Fruit fly (Drosophila melanogaster) whole organism, adult: Measurements from ENCODE around the gene CG12112.

Experiments
- CG11617 ChIP-seq: fragments of 200-800 bp; sonication (Bioruptor generic); optimal IDR thresholded peaks from 2 replicates; lab custom pipeline; 2017; ENCODE audit warnings: mild to moderate bottlenecking, missing biosample characterization, missing genetic modification reagents, missing genetic modification characterization
- CG12768 ChIP-seq: fragments of 200-800 bp; sonication (Bioruptor generic); optimal IDR thresholded peaks from 2 replicates; lab custom pipeline; 2017; ENCODE audit warnings: missing biosample characterization, missing genetic modification characterization, mild to moderate bottlenecking, moderate library complexity, missing genetic modification reagents
- CG14711 ChIP-seq: fragments of 200-800 bp; sonication (Bioruptor generic); optimal IDR thresholded peaks from 2 replicates; lab custom pipeline; 2018; ENCODE audit warnings: missing biosample characterization, mild to moderate bottlenecking, missing genetic modification characterization, moderate library complexity
- CG1620 ChIP-seq: fragments of 200-800 bp; sonication (Bioruptor generic); optimal IDR thresholded peaks from 2 replicates; lab custom pipeline; 2016; ENCODE audit warnings: missing biosample characterization, missing genetic modification characterization
- CG33017 ChIP-seq: fragments of 200-800 bp; sonication (Bioruptor generic); optimal IDR thresholded peaks from 2 replicates; lab custom pipeline; 2018; ENCODE audit warnings: missing biosample characterization, mild to moderate bottlenecking, missing genetic modification characterization, moderate library complexity
- CG5204 ChIP-seq: fragments of 200-800 bp; sonication (Bioruptor generic); optimal IDR thresholded peaks from 2 replicates; lab custom pipeline; 2016; ENCODE audit warnings: missing biosample characterization, missing genetic modification characterization
- CG7045 ChIP-seq: fragments of 200-800 bp; sonication (Bioruptor generic); optimal IDR thresholded peaks from 2 replicates; lab custom pipeline; 2017; ENCODE audit warnings: missing biosample characterization, mild to moderate bottlenecking, missing genetic modification characterization
- CG7101 ChIP-seq: fragments of 200-800 bp; sonication (Bioruptor generic); optimal IDR thresholded peaks from 2 replicates; lab custom pipeline; 2018; ENCODE audit warnings: missing biosample characterization, mild to moderate bottlenecking, missing genetic modification characterization, moderate library complexity
- Clk ChIP-seq: fragments of 200-800 bp; sonication (Bioruptor generic); optimal IDR thresholded peaks from 2 replicates; lab custom pipeline; 2017; ENCODE audit warnings: missing biosample characterization, missing genetic modification characterization
- Crg-1 ChIP-seq: fragments of 200-800 bp; sonication (Bioruptor generic); optimal IDR thresholded peaks from 2 replicates; lab custom pipeline; 2016; ENCODE audit warnings: missing biosample characterization, missing genetic modification characterization
- Hr96 ChIP-seq: fragments of 200-800 bp; sonication (Bioruptor generic); optimal IDR thresholded peaks from 2 replicates; lab custom pipeline; 2016; ENCODE audit warnings: missing biosample characterization, missing genetic modification characterization
- Mnt ChIP-seq: fragments of 200-800 bp; sonication (Bioruptor generic); optimal IDR thresholded peaks from 2 replicates; lab custom pipeline; 2016; ENCODE audit warnings: missing biosample characterization, mild to moderate bottlenecking, missing genetic modification characterization
- bab1 ChIP-seq: fragments of 200-800 bp; sonication (Bioruptor generic); optimal IDR thresholded peaks from 3 replicates; lab custom pipeline; 2019; ENCODE audit warnings: missing biosample characterization, mild to moderate bottlenecking, missing genetic modification characterization, moderate library complexity
- cic ChIP-seq: fragments of 200-800 bp; sonication (Bioruptor generic); optimal IDR thresholded peaks from 2 replicates; lab custom pipeline; 2017; ENCODE audit warnings: missing biosample characterization, mild to moderate bottlenecking, missing genetic modification characterization, moderate library complexity
- cnc ChIP-seq, 2 experiments: fragments of >200 bp; optimal IDR thresholded peaks; 2 replicates each; lab custom pipeline; 2017
- kay ChIP-seq: fragments of 200-800 bp; sonication (Bioruptor generic); peaks from one replicate; lab custom pipeline; 2016; ENCODE audit warnings: missing biosample characterization, missing genetic modification characterization, borderline replicate concordance
- ovo ChIP-seq: fragments of 200-800 bp; sonication (Bioruptor generic); optimal IDR thresholded peaks from 2 replicates; lab custom pipeline; 2016; ENCODE audit warnings: missing biosample characterization, missing genetic modification characterization
- pad ChIP-seq: fragments of 200-800 bp; sonication (Bioruptor generic); optimal IDR thresholded peaks from 3 replicates; lab custom pipeline; 2017; ENCODE audit warnings: missing biosample characterization, missing genetic modification characterization, mild to moderate bottlenecking, moderate library complexity, missing genetic modification reagents
- tj ChIP-seq: fragments of 200-800 bp; sonication (Bioruptor generic); optimal IDR thresholded peaks from 3 replicates; lab custom pipeline; 2017; ENCODE audit warnings: missing biosample characterization, mild to moderate bottlenecking, missing genetic modification characterization, moderate library complexity
- toe ChIP-seq: fragments of 200-800 bp; sonication (Bioruptor generic); optimal IDR thresholded peaks from 2 replicates; lab custom pipeline; 2016; ENCODE audit warnings: missing biosample characterization, missing genetic modification characterization

CG12112 gene

dm6 chrX:8520517-8520916, 39.5 kb downstream of the CG12112 start:
- TF ChIP-seq CG5204 (no peak), Mnt (GFP tag; lab: Kevin White, UChicago) (no peak), toe (GFP tag; lab: Kevin White, UChicago) (no peak), CG1620 (no peak), CG33017 (tag; lab: Kevin White, UChicago) (no peak), bab1 (GFP tag; lab: Kevin White, UChicago) (no peak), CG7045 (GFP tag; lab: Kevin White, UChicago) (no peak), kay (GFP tag; lab: Kevin White, UChicago) (no peak), Hr96 (GFP tag; lab: Kevin White, UChicago) (no peak), Clk (GFP tag; lab: Kevin White, UChicago) (no peak), ovo (GFP tag; lab: Kevin White, UChicago) (no peak)

- peak; percentile 67 for TF ChIP-seq pad (GFP tag; lab: Kevin White, UChicago)
- no peak for TF ChIP-seq toe (GFP tag; lab: Kevin White, UChicago)
Measured at dm6 chrX:8518025-8518661, 41.8 kb downstream of the CG12112 start.

- no peak for TF ChIP-seq kay (GFP tag; lab: Kevin White, UChicago)
- TF ChIP-seq CG11617 (GFP tag; lab: Kevin White, UChicago): peak; percentile 1
- peak; percentile 17 for TF ChIP-seq CG7101 (tag; lab: Kevin White, UChicago)
- TF ChIP-seq pad (GFP tag; lab: Kevin White, UChicago): peak; percentile 39
- TF ChIP-seq CG14711 (tag; lab: Kevin White, UChicago): no peak
- no peak for TF ChIP-seq cnc (optimal IDR thresholded peaks at IDR 0.05; lab: Kevin White, UChicago)
- TF ChIP-seq CG1620: peak; percentile 44
- TF ChIP-seq Clk (GFP tag; lab: Kevin White, UChicago): no peak
- peak; percentile 40 for TF ChIP-seq Crg-1 (GFP tag; lab: Kevin White, UChicago)
- TF ChIP-seq CG7045 (GFP tag; lab: Kevin White, UChicago): no peak
- peak; percentile 11 for TF ChIP-seq cic
- peak; percentile 14 for TF ChIP-seq CG12768
- TF ChIP-seq CG5204: no peak
- peak; percentile 3 for TF ChIP-seq ovo (GFP tag; lab: Kevin White, UChicago)
- TF ChIP-seq tj: peak; percentile 21
- no peak for TF ChIP-seq Hr96 (GFP tag; lab: Kevin White, UChicago)
- TF ChIP-seq toe (GFP tag; lab: Kevin White, UChicago): peak; percentile 3
- peak; percentile 89 for TF ChIP-seq bab1 (GFP tag; lab: Kevin White, UChicago)
- peak; percentile 65 for TF ChIP-seq Mnt (GFP tag; lab: Kevin White, UChicago)
- TF ChIP-seq CG33017 (tag; lab: Kevin White, UChicago): no peak
Measured at dm6 chrX:8517121-8518024, 42.6 kb downstream of the CG12112 start, which contains the start of gene Nrg. Nrg (plus strand) TSS chrX:8517373.

dm6 chrX:8512251-8512650, 47.7 kb downstream of the CG12112 start:
- TF ChIP-seq ovo (GFP tag; lab: Kevin White, UChicago): no peak
- no peak for TF ChIP-seq kay (GFP tag; lab: Kevin White, UChicago)
- TF ChIP-seq CG33017 (tag; lab: Kevin White, UChicago): no peak
- no peak for TF ChIP-seq pad (GFP tag; lab: Kevin White, UChicago)
- TF ChIP-seq Crg-1 (GFP tag; lab: Kevin White, UChicago): no peak
- TF ChIP-seq CG12768: no peak
- TF ChIP-seq Mnt (GFP tag; lab: Kevin White, UChicago): no peak

- TF ChIP-seq CG7045 (GFP tag; lab: Kevin White, UChicago): peak; percentile 23
- no peak for TF ChIP-seq tj
- no peak for TF ChIP-seq CG1620
- TF ChIP-seq CG14711 (tag; lab: Kevin White, UChicago): no peak
- TF ChIP-seq CG7101 (tag; lab: Kevin White, UChicago): peak; percentile 49
Measured at dm6 chrX:8510731-8511130, 49.3 kb downstream of the CG12112 start.
